Worm (Caenorhabditis elegans): ENCODE results near the gene sri-50.

DNA sequence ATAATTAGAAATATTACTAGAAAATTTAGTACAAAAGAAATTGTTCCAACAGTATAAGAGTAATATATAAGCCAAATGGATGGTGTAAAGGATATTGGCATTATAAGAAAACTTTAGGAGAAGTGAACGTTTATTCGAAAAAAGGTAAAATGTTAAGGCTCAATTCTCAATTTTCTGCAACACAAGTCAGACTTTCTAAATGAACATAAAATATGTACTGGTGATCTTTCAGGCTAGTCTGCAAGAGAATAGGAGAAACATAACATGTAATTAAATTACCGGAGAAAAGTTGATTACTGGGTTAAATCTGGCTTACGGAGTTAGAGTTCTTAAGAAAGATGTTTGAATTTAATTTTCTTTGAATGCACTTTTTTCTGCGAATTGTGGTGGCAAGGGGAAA, 46.8 kb upstream of the sri-50 start, which contains the start of gene sri-33:
- TF ChIP-seq tab-1 (GFP tag; IDR thresholded peaks at IDR 0.05), result no peak
- no peak for TF ChIP-seq T22C8.4 (GFP tag; IDR thresholded peaks at IDR 0.05)
- TF ChIP-seq ztf-23 (GFP tag; IDR thresholded peaks at IDR 0.05), result no peak
- TF ChIP-seq ztf-29 (GFP tag; IDR thresholded peaks at IDR 0.05), result no peak
- no peak for TF ChIP-seq flt-1 (GFP tag; IDR thresholded peaks at IDR 0.05)
